Worm (Caenorhabditis elegans): ENCODE measurements around the gene F59D12.3.

DNA sequence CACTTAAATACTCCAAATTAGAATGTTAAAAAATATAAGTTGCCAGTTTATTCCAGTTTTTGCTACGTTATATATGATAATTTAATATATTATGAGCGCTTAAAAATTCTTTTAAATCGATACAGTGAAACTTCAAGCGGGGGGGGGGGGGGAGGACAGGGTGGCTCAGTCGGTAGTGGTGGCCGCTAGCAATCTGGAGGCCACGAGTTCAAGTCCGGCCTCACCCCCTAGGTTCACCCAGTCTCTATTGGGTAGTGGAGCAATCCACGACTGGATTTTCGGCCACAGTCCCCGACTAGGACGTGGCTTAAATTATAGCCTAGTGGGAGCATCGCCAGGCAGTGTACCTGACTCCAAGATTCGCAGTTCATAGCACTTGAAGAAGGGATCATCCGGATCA lies 29.8 kb downstream of the F59D12.3 start:
- TF ChIP-seq nhr-12 (tag; optimal IDR thresholded peaks at IDR 0.05) (no peak), nhr-237 (tag; optimal IDR thresholded peaks at IDR 0.05) (no peak), nhr-129 (tag; optimal IDR thresholded peaks at IDR 0.05) (no peak), peb-1 (tag; optimal IDR thresholded peaks at IDR 0.05) (no peak), unc-39 (tag; optimal IDR thresholded peaks at IDR 0.05) (no peak), fos-1 (tag; optimal IDR thresholded peaks at IDR 0.05) (no peak), ceh-82 (tag; optimal IDR thresholded peaks at IDR 0.05) (no peak), nhr-23 (tag; optimal IDR thresholded peaks at IDR 0.05) (no peak), nhr-11 (tag; optimal IDR thresholded peaks at IDR 0.05) (no peak), egl-27 (tag; optimal IDR thresholded peaks at IDR 0.05) (no peak), unc-62 (GFP tag; optimal IDR thresholded peaks at IDR 0.05) (no peak), ama-1 (optimal IDR thresholded peaks at IDR 0.05) (no peak), unc-55 (GFP tag; optimal IDR thresholded peaks at IDR 0.05) (no peak)
